Worm (Caenorhabditis elegans): Measurements from ENCODE around the gene C28G1.10.

ce11 chrX:8806070-8806799 lies 40.7 kb upstream of the C28G1.10 start, which contains the start of gene R04E5.8:
- TF ChIP-seq him-1 (tag; optimal IDR thresholded peaks at IDR 0.05) (peak; percentile 90), W03F9.2 (tag; optimal IDR thresholded peaks at IDR 0.05) (no peak), dao-5 (tag; optimal IDR thresholded peaks at IDR 0.05) (no peak)
